Worm (Caenorhabditis elegans) whole organism, L2 larva: ENCODE measurements around the gene Y116A8C.469.
A peak's percentile ranks its signal among the peaks of the same experiment; 100 is the strongest.

Experiments used
- C34F6.9 ChIP-seq: fragments of 150-350 bp; optimal IDR thresholded peaks from 2 replicates; lab custom pipeline; 2014; ENCODE audit warnings: missing biosample characterization, missing genetic modification characterization
- R02D3.7 ChIP-seq: fragments of 150-350 bp; optimal IDR thresholded peaks from 2 replicates; lab custom pipeline; 2014; ENCODE audit warnings: missing biosample characterization, missing genetic modification characterization
- Y55F3AM.14 ChIP-seq: fragments of 200-800 bp; sonication (Bioruptor generic); optimal IDR thresholded peaks from 2 replicates; lab custom pipeline; 2018; ENCODE audit warnings: mild to moderate bottlenecking, missing genetic modification characterization, missing compliant biosample characterization
- ZK546.5 ChIP-seq: sonication (generic microtip); optimal IDR thresholded peaks from 2 replicates; lab custom pipeline; 2017; ENCODE audit warnings: missing biosample characterization, missing genetic modification characterization
- alr-1 ChIP-seq: fragments of 150-350 bp; optimal IDR thresholded peaks from 2 replicates; lab custom pipeline; 2014; ENCODE audit warnings: missing biosample characterization, missing genetic modification characterization
- aly-2 ChIP-seq: fragments of 150-350 bp; optimal IDR thresholded peaks from 2 replicates; lab custom pipeline; 2014; ENCODE audit warnings: missing biosample characterization, missing genetic modification characterization
- ama-1 ChIP-seq: fragments of 150-350 bp; optimal IDR thresholded peaks from 2 replicates; lab custom pipeline; 2018; ENCODE audit warnings: inconsistent platforms
- blmp-1 ChIP-seq: sonication (generic microtip); optimal IDR thresholded peaks from 2 replicates; lab custom pipeline; 2017; ENCODE audit warnings: missing genetic modification characterization, mild to moderate bottlenecking, missing compliant biosample characterization, antibody characterized with exemption, moderate library complexity; ENCODE audit not compliant: insufficient read depth
- ceh-82 ChIP-seq: fragments of 150-350 bp; optimal IDR thresholded peaks from 2 replicates; lab custom pipeline; 2014; ENCODE audit warnings: missing biosample characterization, missing genetic modification characterization
- crh-2 ChIP-seq: sonication (generic microtip); optimal IDR thresholded peaks from 2 replicates; lab custom pipeline; 2017; ENCODE audit warnings: missing biosample characterization, missing genetic modification characterization
- dmd-4 ChIP-seq: sonication (generic microtip); optimal IDR thresholded peaks from 2 replicates; lab custom pipeline; 2017; ENCODE audit warnings: missing biosample characterization, missing genetic modification characterization
- egl-27 ChIP-seq: sonication (generic microtip); optimal IDR thresholded peaks from 3 replicates; lab custom pipeline; 2017; ENCODE audit warnings: missing biosample characterization, missing genetic modification reagents, missing genetic modification characterization
- elt-1 ChIP-seq: fragments of 150-350 bp; optimal IDR thresholded peaks from 2 replicates; lab custom pipeline; 2014; ENCODE audit warnings: missing biosample characterization, missing genetic modification characterization
- elt-3 ChIP-seq: sonication (generic microtip); optimal IDR thresholded peaks from 2 replicates; lab custom pipeline; 2017; ENCODE audit warnings: missing biosample characterization, missing genetic modification characterization
- fos-1 ChIP-seq: fragments of 150-350 bp; optimal IDR thresholded peaks from 2 replicates; lab custom pipeline; 2014; ENCODE audit warnings: missing biosample characterization, missing genetic modification characterization
- gmeb-1 ChIP-seq: fragments of 150-350 bp; optimal IDR thresholded peaks from 2 replicates; lab custom pipeline; 2014; ENCODE audit warnings: missing biosample characterization, missing genetic modification characterization
- lin-11 ChIP-seq: fragments of 150-350 bp; sonication (generic microtip); optimal IDR thresholded peaks from 2 replicates; lab custom pipeline; 2014; ENCODE audit warnings: missing biosample characterization, missing genetic modification characterization, inconsistent platforms, mixed read lengths
- lin-39 ChIP-seq: fragments of 150-350 bp; optimal IDR thresholded peaks from 2 replicates; lab custom pipeline; 2014; ENCODE audit warnings: missing biosample characterization, missing genetic modification reagents, missing genetic modification characterization
- lsy-2 ChIP-seq, 2 experiments: fragments of 150-350 bp in 1 of 2; sonication (generic microtip) in 1 of 2; optimal IDR thresholded peaks; 2 replicates each; lab custom pipeline; 2014 to 2017; ENCODE audit warnings: missing biosample characterization in 2 of 2, missing genetic modification characterization in 2 of 2
- mab-5 ChIP-seq: fragments of 150-350 bp; optimal IDR thresholded peaks from 2 replicates; lab custom pipeline; 2014; ENCODE audit warnings: missing biosample characterization, missing genetic modification characterization
- mbf-1 ChIP-seq: sonication (generic microtip); optimal IDR thresholded peaks from 2 replicates; lab custom pipeline; 2017; ENCODE audit warnings: missing biosample characterization, missing genetic modification characterization
- nhr-10 ChIP-seq: sonication (generic microtip); optimal IDR thresholded peaks from 2 replicates; lab custom pipeline; 2017; ENCODE audit warnings: missing biosample characterization, missing genetic modification characterization
- nhr-12 ChIP-seq: fragments of 150-350 bp; optimal IDR thresholded peaks from 2 replicates; lab custom pipeline; 2014; ENCODE audit warnings: missing biosample characterization, missing genetic modification characterization
- nhr-129 ChIP-seq: fragments of 150-350 bp; optimal IDR thresholded peaks from 2 replicates; lab custom pipeline; 2014; ENCODE audit warnings: missing biosample characterization, missing genetic modification characterization
- nhr-21 ChIP-seq: fragments of 150-350 bp; optimal IDR thresholded peaks from 2 replicates; lab custom pipeline; 2014; ENCODE audit warnings: missing biosample characterization, missing genetic modification characterization
- nhr-237 ChIP-seq: fragments of 150-350 bp; optimal IDR thresholded peaks from 2 replicates; lab custom pipeline; 2014; ENCODE audit warnings: missing biosample characterization, missing genetic modification characterization
- nhr-25 ChIP-seq: fragments of 150-350 bp; sonication (generic microtip); optimal IDR thresholded peaks from 3 replicates; lab custom pipeline; 2014; ENCODE audit warnings: missing biosample characterization, missing genetic modification characterization
- nhr-77 ChIP-seq: fragments of 150-350 bp; optimal IDR thresholded peaks from 2 replicates; lab custom pipeline; 2014; ENCODE audit warnings: missing biosample characterization, missing genetic modification characterization
- peb-1 ChIP-seq: fragments of 150-350 bp; optimal IDR thresholded peaks from 2 replicates; lab custom pipeline; 2014; ENCODE audit warnings: missing biosample characterization, missing genetic modification characterization
- sem-4 ChIP-seq: fragments of 150-350 bp; optimal IDR thresholded peaks from 2 replicates; lab custom pipeline; 2014; ENCODE audit warnings: missing biosample characterization, missing genetic modification reagents, missing genetic modification characterization
- skn-1 ChIP-seq: sonication (generic microtip); optimal IDR thresholded peaks from 2 replicates; lab custom pipeline; 2017; ENCODE audit warnings: missing biosample characterization, missing genetic modification characterization
- sma-3 ChIP-seq: sonication (generic microtip); optimal IDR thresholded peaks from 2 replicates; lab custom pipeline; 2016; ENCODE audit warnings: missing genetic modification reagents, missing genetic modification characterization, missing compliant biosample characterization
- sma-9 ChIP-seq, 2 experiments: fragments of 150-350 bp in 1 of 2; sonication (generic microtip) in 1 of 2; optimal IDR thresholded peaks; 2 replicates each; lab custom pipeline; 2014 to 2016; ENCODE audit warnings: missing genetic modification characterization in 2 of 2, mild to moderate bottlenecking in 1 of 2, missing biosample characterization in 1 of 2, missing compliant biosample characterization in 1 of 2, missing genetic modification reagents in 1 of 2, moderate library complexity in 1 of 2
- snpc-4 ChIP-seq: fragments of 150-350 bp; optimal IDR thresholded peaks from 2 replicates; lab custom pipeline; 2014; ENCODE audit warnings: missing biosample characterization, missing genetic modification characterization
- unc-39 ChIP-seq: fragments of 150-350 bp; optimal IDR thresholded peaks from 2 replicates; lab custom pipeline; 2014; ENCODE audit warnings: missing biosample characterization, missing genetic modification characterization
- unc-55 ChIP-seq: fragments of 150-350 bp; sonication (generic microtip); optimal IDR thresholded peaks from 3 replicates; lab custom pipeline; 2014; ENCODE audit warnings: missing biosample characterization, missing genetic modification reagents, missing genetic modification characterization
- unc-62 ChIP-seq: fragments of 150-350 bp; optimal IDR thresholded peaks from 2 replicates; lab custom pipeline; 2014; ENCODE audit warnings: missing biosample characterization, missing genetic modification reagents, missing genetic modification characterization
- zag-1 ChIP-seq: fragments of 150-350 bp; optimal IDR thresholded peaks from 2 replicates; lab custom pipeline; 2014; ENCODE audit warnings: missing biosample characterization, missing genetic modification characterization
- ztf-1 ChIP-seq: fragments of 200-800 bp; sonication (Bioruptor generic); conservative IDR thresholded peaks from 2 replicates; pipeline ENCODE4 v1.3.6; 2022; ENCODE audit warnings: missing genetic modification characterization, missing compliant biosample characterization
- ztf-4 ChIP-seq: fragments of 150-350 bp; optimal IDR thresholded peaks from 2 replicates; lab custom pipeline; 2014; ENCODE audit warnings: missing biosample characterization, missing genetic modification characterization

Gene Y116A8C.469

DNA sequence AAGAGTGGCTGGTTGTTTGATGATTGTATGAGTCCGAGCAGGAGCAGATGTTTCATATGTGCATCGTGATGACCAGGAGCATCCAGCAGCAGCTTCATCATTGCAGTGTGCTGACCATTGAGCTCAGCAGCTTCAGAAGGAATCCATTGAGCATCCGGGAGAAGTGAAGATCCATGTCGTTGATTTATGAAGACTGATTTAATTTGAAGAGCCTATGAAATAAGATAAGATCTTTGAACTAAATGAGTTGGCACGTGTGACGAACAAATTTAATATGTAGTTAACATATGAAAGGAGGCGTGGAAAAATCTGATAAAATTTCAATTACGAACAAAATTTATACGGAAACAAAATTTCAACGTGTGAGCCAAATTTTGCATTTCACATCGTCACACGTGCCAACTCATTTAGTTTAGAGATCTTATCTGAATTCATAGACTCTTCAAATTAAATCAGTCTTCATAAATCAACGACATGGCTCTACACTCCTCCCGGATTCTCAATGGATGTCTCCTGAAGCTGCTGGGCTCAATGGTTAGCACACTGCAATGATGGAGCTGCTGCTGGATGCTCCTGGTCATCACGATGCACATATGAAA, at the start of gene Y116A8C.469, which contains the start of gene Y116A8C.468:
Gene Y116A8C.469, minus strand, starts transcription at position 101 of the 599 bp plus-strand sequence.
Gene Y116A8C.468, plus strand, starts transcription at position 549 of the 599 bp plus-strand sequence.
- TF ChIP-seq R02D3.7 (tag; lab: Kevin White, UChicago) (no peak), nhr-77 (tag; lab: Kevin White, UChicago) (no peak), zag-1 (tag; lab: Kevin White, UChicago) (no peak)

DNA sequence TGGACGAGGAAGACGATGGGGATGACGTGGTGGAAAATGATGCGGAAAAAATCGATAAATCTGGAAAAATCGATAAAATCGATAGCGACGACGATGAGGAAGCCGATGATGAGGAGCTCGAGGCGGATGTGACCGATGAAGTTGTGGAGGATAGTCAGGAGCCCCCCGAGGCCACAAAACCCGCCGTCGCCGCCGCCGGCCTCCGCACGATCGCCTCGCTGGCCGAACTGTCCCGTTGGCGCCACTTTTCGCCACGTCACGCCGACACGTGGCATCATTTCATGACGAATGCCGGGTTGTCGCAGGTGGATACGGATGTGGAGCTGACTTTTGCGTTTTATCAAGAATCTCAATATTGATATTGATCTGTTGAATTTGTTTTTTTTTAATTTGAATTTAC, 44.7 kb upstream of the Y116A8C.469 start:
- TF ChIP-seq nhr-10 (tag; lab: Kevin White, UChicago) = no peak
- TF ChIP-seq lin-39 (tag; lab: Kevin White, UChicago) = no peak
- no peak for TF ChIP-seq C34F6.9 (tag; lab: Kevin White, UChicago)
- no peak for TF ChIP-seq nhr-21 (tag; lab: Kevin White, UChicago)
- no peak for TF ChIP-seq nhr-12 (tag; lab: Kevin White, UChicago)
- no peak for TF ChIP-seq mbf-1 (tag; lab: Kevin White, UChicago)
- TF ChIP-seq peb-1 (tag; lab: Kevin White, UChicago) = no peak
- TF ChIP-seq sma-9 (GFP tag; optimal IDR thresholded peaks at IDR 0.05; lab: Kevin White, UChicago) = no peak
- TF ChIP-seq sma-9 (tag; optimal IDR thresholded peaks at IDR 0.05; lab: Kevin White, UChicago) = no peak
- TF ChIP-seq lsy-2 (tag; optimal IDR thresholded peaks at IDR 0.05; lab: Kevin White, UChicago) = no peak
- TF ChIP-seq blmp-1 = no peak
- TF ChIP-seq snpc-4 (tag; lab: Kevin White, UChicago) = no peak

- TF ChIP-seq nhr-77 (tag; lab: Kevin White, UChicago) (no peak), mbf-1 (tag; lab: Kevin White, UChicago) (no peak), sma-9 (GFP tag; optimal IDR thresholded peaks at IDR 0.05; lab: Kevin White, UChicago) (no peak), sma-9 (tag; optimal IDR thresholded peaks at IDR 0.05; lab: Kevin White, UChicago) (no peak), lsy-2 (tag; optimal IDR thresholded peaks at IDR 0.05; lab: Kevin White, UChicago) (no peak), alr-1 (tag; lab: Kevin White, UChicago) (no peak), nhr-237 (no peak), peb-1 (tag; lab: Kevin White, UChicago) (no peak), unc-62 (GFP tag; lab: Kevin White, UChicago) (no peak), blmp-1 (no peak)
Measured at ce11 chrIV:16952389-16952788, 34.7 kb upstream of the Y116A8C.469 start.

- TF ChIP-seq ztf-1 (GFP tag; lab: Robert Waterston, UW) (no peak), ama-1 (lab: Kevin White, UChicago) (no peak), egl-27 (tag; lab: Kevin White, UChicago) (no peak), dmd-4 (tag; lab: Kevin White, UChicago) (no peak), unc-39 (tag; lab: Kevin White, UChicago) (no peak), nhr-21 (tag; lab: Kevin White, UChicago) (no peak), nhr-12 (tag; lab: Kevin White, UChicago) (no peak), R02D3.7 (tag; lab: Kevin White, UChicago) (no peak), lin-39 (tag; lab: Kevin White, UChicago) (no peak), mbf-1 (tag; lab: Kevin White, UChicago) (no peak)
Measured at ce11 chrIV:16949767-16950166, 32.0 kb upstream of the Y116A8C.469 start, which contains the start of gene rad-54.B. rad-54.B (plus strand) TSS chrIV:16950067.

- TF ChIP-seq ceh-82 (tag; lab: Kevin White, UChicago) (no peak), nhr-25 (tag; lab: Kevin White, UChicago) (no peak), ztf-1 (GFP tag; lab: Robert Waterston, UW) (no peak), nhr-129 (peak; percentile 42), sma-3 (GFP tag; lab: Kevin White, UChicago) (peak; percentile 58), ZK546.5 (no peak), ztf-4 (no peak), unc-39 (tag; lab: Kevin White, UChicago) (no peak), aly-2 (tag; lab: Kevin White, UChicago) (no peak), Y55F3AM.14 (GFP tag; lab: Kevin White, UChicago) (no peak), nhr-12 (tag; lab: Kevin White, UChicago) (no peak), sem-4 (tag; lab: Kevin White, UChicago) (peak; percentile 14), gmeb-1 (tag; lab: Kevin White, UChicago) (peak; percentile 70), lsy-2 (tag; optimal IDR thresholded peaks at IDR 0.05; lab: Kevin White, UChicago) (peak; percentile 53 to 61), fos-1 (tag; lab: Kevin White, UChicago) (peak; percentile 54), alr-1 (tag; lab: Kevin White, UChicago) (no peak), peb-1 (tag; lab: Kevin White, UChicago) (no peak), skn-1 (tag; lab: Kevin White, UChicago) (no peak), lin-11 (tag; lab: Kevin White, UChicago) (peak; percentile 62), nhr-21 (tag; lab: Kevin White, UChicago) (no peak), lin-39 (tag; lab: Kevin White, UChicago) (no peak), unc-55 (GFP tag; lab: Kevin White, UChicago) (peak; percentile 67), elt-1 (tag; lab: Kevin White, UChicago) (no peak), zag-1 (tag; lab: Kevin White, UChicago) (no peak), dmd-4 (tag; lab: Kevin White, UChicago) (no peak), C34F6.9 (tag; lab: Kevin White, UChicago) (peak; percentile 67), crh-2 (tag; lab: Kevin White, UChicago) (peak; percentile 58), elt-3 (tag; lab: Kevin White, UChicago) (no peak), mab-5 (peak; percentile 22), egl-27 (tag; lab: Kevin White, UChicago) (no peak), blmp-1 (no peak)
Measured at ce11 chrIV:16946746-16947145, 29.0 kb upstream of the Y116A8C.469 start, which contains the start of the genes Y116A8C.9 and arf-6. Y116A8C.9 (minus strand) TSS chrIV:16946800. arf-6 (plus strand) TSS chrIV:16947120.
